Worm (Caenorhabditis elegans): ENCODE measurements around the gene dmd-8.

dmd-8 gene

DNA sequence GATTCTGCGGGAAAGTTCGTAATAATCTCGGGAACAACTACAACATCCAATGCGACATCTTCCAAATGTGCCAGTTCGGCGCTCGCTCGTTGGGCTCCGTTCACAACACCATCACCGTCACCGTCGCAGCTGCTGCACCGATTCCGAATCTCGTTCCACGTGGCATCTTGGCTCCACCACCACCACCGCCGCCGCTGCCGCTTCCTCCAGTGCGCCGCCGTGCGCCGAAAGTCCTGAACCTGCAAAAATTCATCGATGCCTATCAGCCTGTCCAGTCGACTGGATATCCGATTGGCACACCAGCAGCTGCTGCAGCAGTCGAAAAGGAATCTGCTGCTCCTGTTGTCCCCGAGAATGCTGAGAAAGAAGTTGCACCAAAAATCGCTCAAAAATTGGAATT, 37.9 kb downstream of the dmd-8 start:
- TF ChIP-seq aly-1 (tag; optimal IDR thresholded peaks at IDR 0.05) (peak; percentile 32), sea-1 (GFP tag; conservative IDR thresholded peaks at IDR 0.05) (no peak)

- TF ChIP-seq F13C5.2 (tag; optimal IDR thresholded peaks at IDR 0.05) (no peak), hnd-1 (tag; optimal IDR thresholded peaks at IDR 0.05) (no peak)
Observed at ce11 chrV:297424-297991, 38.7 kb downstream of the dmd-8 start, which contains the start of gene F33E11.2. TSS of gene F33E11.2 (plus strand) at chrV:297947.

DNA sequence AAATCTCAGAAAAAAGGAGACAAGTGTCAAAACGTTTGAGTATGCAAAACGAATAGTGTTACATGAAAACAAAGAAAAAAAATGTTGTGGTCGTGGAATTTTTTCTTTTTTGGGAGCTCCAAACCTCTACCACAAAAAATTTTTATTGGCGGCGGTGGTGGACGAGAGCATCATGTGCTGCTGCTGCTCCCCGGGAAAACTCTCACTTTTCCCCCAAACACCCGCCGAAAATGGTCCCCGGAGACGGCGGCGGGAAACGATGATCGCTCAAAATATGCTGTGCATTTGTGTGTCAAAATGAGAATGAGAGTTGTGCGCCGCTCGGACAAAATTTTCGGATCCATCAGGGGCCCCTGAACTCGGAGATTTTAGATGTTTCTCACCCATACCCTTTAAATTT, 40.4 kb downstream of the dmd-8 start:
- TF ChIP-seq ceh-36 (tag; optimal IDR thresholded peaks at IDR 0.05) (no peak), aly-1 (tag; optimal IDR thresholded peaks at IDR 0.05) (no peak), ets-7 (tag; optimal IDR thresholded peaks at IDR 0.05) (no peak), hnd-1 (tag; optimal IDR thresholded peaks at IDR 0.05) (no peak), ceh-13 (GFP tag; optimal IDR thresholded peaks at IDR 0.05) (no peak), F13C5.2 (tag; optimal IDR thresholded peaks at IDR 0.05) (no peak), tra-4 (tag; optimal IDR thresholded peaks at IDR 0.05) (no peak)

DNA sequence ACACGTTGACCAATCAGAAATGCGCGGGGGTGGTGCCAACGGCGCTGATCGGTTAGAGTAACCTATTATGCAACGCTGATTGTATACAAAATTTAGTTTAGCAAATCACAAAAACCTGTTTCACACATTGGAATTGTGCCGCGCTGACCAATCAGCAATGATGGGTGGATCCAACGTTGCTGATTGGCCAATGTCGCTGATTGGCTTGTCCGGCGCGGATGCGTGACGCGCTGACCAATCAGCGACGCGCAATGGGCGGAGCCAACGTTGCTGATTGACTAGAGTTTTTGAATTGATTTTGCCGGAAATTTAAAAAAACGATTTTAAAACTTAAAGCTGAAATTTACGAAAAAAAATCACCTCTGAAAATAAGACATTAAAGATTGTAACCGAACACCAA, 51.0 kb downstream of the dmd-8 start:
- TF ChIP-seq tbx-37 (GFP tag; conservative IDR thresholded peaks at IDR 0.05) (no peak), F13C5.2 (tag; optimal IDR thresholded peaks at IDR 0.05) (no peak), tra-4 (tag; optimal IDR thresholded peaks at IDR 0.05) (no peak), hnd-1 (tag; optimal IDR thresholded peaks at IDR 0.05) (no peak), scrt-1 (GFP tag; IDR thresholded peaks at IDR 0.05) (no peak), hmg-4 (GFP tag; optimal IDR thresholded peaks at IDR 0.05) (no peak), hmbx-1 (tag; optimal IDR thresholded peaks at IDR 0.05) (no peak), tbx-11 (GFP tag; IDR thresholded peaks at IDR 0.05) (no peak), B0310.2 (tag; optimal IDR thresholded peaks at IDR 0.05) (no peak), ets-7 (tag; optimal IDR thresholded peaks at IDR 0.05) (no peak), sea-1 (GFP tag; conservative IDR thresholded peaks at IDR 0.05) (no peak), flt-1 (GFP tag; IDR thresholded peaks at IDR 0.05) (no peak), pes-1 (GFP tag; IDR thresholded peaks at IDR 0.05) (no peak), ceh-36 (tag; optimal IDR thresholded peaks at IDR 0.05) (no peak), ceh-13 (GFP tag; optimal IDR thresholded peaks at IDR 0.05) (no peak)

DNA sequence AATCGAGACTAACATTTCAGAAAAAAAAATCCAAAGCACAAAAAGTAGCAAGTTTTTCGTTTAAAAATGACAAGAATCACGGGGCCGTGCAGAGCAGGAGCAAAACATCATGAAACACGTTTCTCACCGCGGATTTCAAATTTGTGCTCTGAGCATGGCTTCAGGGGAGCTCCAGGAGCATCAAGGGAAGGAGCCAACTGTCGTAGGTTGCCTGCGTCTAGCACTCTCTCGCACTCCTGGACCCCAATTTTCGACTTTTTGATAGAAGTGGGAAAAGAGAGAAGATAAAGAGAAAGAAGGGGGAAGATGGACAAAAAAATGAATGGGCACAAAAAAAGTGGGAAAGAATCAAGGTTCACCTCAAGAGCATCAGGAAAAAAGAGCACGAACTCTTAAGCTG, 51.4 kb downstream of the dmd-8 start:
- TF ChIP-seq tra-4 (tag; optimal IDR thresholded peaks at IDR 0.05) (no peak), ama-1 (optimal IDR thresholded peaks at IDR 0.05) (no peak), F13C5.2 (tag; optimal IDR thresholded peaks at IDR 0.05) (no peak), ceh-36 (tag; optimal IDR thresholded peaks at IDR 0.05) (no peak), tbx-11 (GFP tag; IDR thresholded peaks at IDR 0.05) (no peak), hmbx-1 (tag; optimal IDR thresholded peaks at IDR 0.05) (no peak), aly-1 (tag; optimal IDR thresholded peaks at IDR 0.05) (no peak), hnd-1 (tag; optimal IDR thresholded peaks at IDR 0.05) (no peak), ceh-13 (GFP tag; optimal IDR thresholded peaks at IDR 0.05) (no peak), pes-1 (GFP tag; IDR thresholded peaks at IDR 0.05) (no peak), scrt-1 (GFP tag; IDR thresholded peaks at IDR 0.05) (no peak)
